Worm (Caenorhabditis elegans) whole organism, late embryonic: ENCODE results near the gene T20G5.8.

Source experiments
- K02D7.2 ChIP-seq: sonication (generic microtip); optimal IDR thresholded peaks from 2 replicates; lab custom pipeline; 2017; ENCODE audit warnings: mild to moderate bottlenecking, missing genetic modification characterization, missing compliant biosample characterization
- ceh-48 ChIP-seq: sonication (generic microtip); optimal IDR thresholded peaks from 2 replicates; lab custom pipeline; 2016; ENCODE audit warnings: missing genetic modification characterization, inconsistent platforms, missing compliant biosample characterization
- eyg-1 ChIP-seq: sonication (generic microtip); optimal IDR thresholded peaks from 2 replicates; lab custom pipeline; 2016; ENCODE audit warnings: missing genotype, missing genetic modification characterization, missing compliant biosample characterization
- hlh-6 ChIP-seq: sonication (generic microtip); optimal IDR thresholded peaks from 2 replicates; lab custom pipeline; 2016; ENCODE audit warnings: missing genotype, missing genetic modification characterization, missing compliant biosample characterization
- lin-11 ChIP-seq: fragments of 200-800 bp; sonication (Bioruptor generic); optimal IDR thresholded peaks from 2 replicates; lab custom pipeline; 2018; ENCODE audit warnings: mild to moderate bottlenecking, missing genetic modification characterization, missing compliant biosample characterization
- nhr-11 ChIP-seq: fragments of 150-350 bp; optimal IDR thresholded peaks from 2 replicates; lab custom pipeline; 2014; ENCODE audit warnings: missing biosample characterization, missing genetic modification characterization
- pha-4 ChIP-seq: fragments of 150-350 bp; optimal IDR thresholded peaks from 2 replicates; lab custom pipeline; 2018; ENCODE audit warnings: missing biosample characterization, missing genetic modification reagents, missing genetic modification characterization
- pqm-1 ChIP-seq: sonication (generic microtip); optimal IDR thresholded peaks from 2 replicates; lab custom pipeline; 2016; ENCODE audit warnings: missing genetic modification characterization, missing compliant biosample characterization
- pros-1 ChIP-seq: fragments of 150-350 bp; optimal IDR thresholded peaks from 2 replicates; lab custom pipeline; 2014; ENCODE audit warnings: missing biosample characterization, missing genetic modification reagents, missing genetic modification characterization
- rnt-1 ChIP-seq: sonication (generic microtip); optimal IDR thresholded peaks from 2 replicates; lab custom pipeline; 2016; ENCODE audit warnings: missing genetic modification characterization, missing compliant biosample characterization
- tbx-2 ChIP-seq: sonication (generic microtip); optimal IDR thresholded peaks from 2 replicates; lab custom pipeline; 2016; ENCODE audit warnings: missing genetic modification characterization, missing compliant biosample characterization

ce11 chrIII:10241332-10241829 lies 42.2 kb downstream of the T20G5.8 start:
- no peak for TF ChIP-seq tbx-2
- TF ChIP-seq lin-11: no peak
- no peak for TF ChIP-seq nhr-11 (tag; lab: Kevin White, UChicago)
- TF ChIP-seq ceh-48: no peak
- TF ChIP-seq pqm-1: no peak
- no peak for TF ChIP-seq hlh-6
- no peak for TF ChIP-seq rnt-1 (tag; lab: Kevin White, UChicago)
- TF ChIP-seq pha-4 (tag; lab: Kevin White, UChicago): no peak
- TF ChIP-seq eyg-1 (tag; lab: Kevin White, UChicago): no peak
- TF ChIP-seq K02D7.2 (tag; lab: Kevin White, UChicago): no peak
- no peak for TF ChIP-seq pros-1 (tag; lab: Kevin White, UChicago)
